Fruit fly (Drosophila melanogaster) whole organism, embryonic: ENCODE measurements around the gene CG42852.

ENCODE experiments used
- Bgb ChIP-seq: fragments of 200-800 bp; sonication (Bioruptor generic); IDR thresholded peaks from 2 replicates; pipeline ENCODE4 v1.3.6; 2022; ENCODE audit warnings: missing biosample characterization, missing genetic modification characterization; ENCODE audit not compliant: partially characterized antibody
- CG1024 ChIP-seq: fragments of 200-800 bp; sonication (Bioruptor generic); IDR thresholded peaks from 2 replicates; pipeline ENCODE4 v1.3.6; 2022; ENCODE audit warnings: missing biosample characterization, missing genetic modification characterization
- CG16815 ChIP-seq: fragments of 200-800 bp; sonication (Bioruptor generic); optimal IDR thresholded peaks from 3 replicates; lab custom pipeline; 2017; ENCODE audit warnings: missing biosample characterization, mild to moderate bottlenecking, missing genetic modification characterization
- CG17385 ChIP-seq: fragments of 200-800 bp; sonication (Bioruptor generic); optimal IDR thresholded peaks from 3 replicates; lab custom pipeline; 2018; ENCODE audit warnings: missing biosample characterization, mild to moderate bottlenecking, missing genetic modification characterization
- CG17912 ChIP-seq: fragments of 200-800 bp; sonication (Bioruptor generic); optimal IDR thresholded peaks from 2 replicates; lab custom pipeline; 2018; ENCODE audit warnings: missing biosample characterization, mild to moderate bottlenecking, missing genetic modification characterization
- CG31441 ChIP-seq: fragments of 200-800 bp; sonication (Bioruptor generic); IDR thresholded peaks from 2 replicates; pipeline ENCODE4 v1.3.6; 2022; ENCODE audit warnings: missing biosample characterization, missing genetic modification characterization
- CG32772 ChIP-seq: fragments of 200-800 bp; sonication (Bioruptor generic); IDR thresholded peaks from 2 replicates; pipeline ENCODE4 v1.3.6; 2022; ENCODE audit warnings: missing biosample characterization, missing genetic modification characterization
- CG4424 ChIP-seq: fragments of 200-800 bp; sonication (Bioruptor generic); optimal IDR thresholded peaks from 3 replicates; lab custom pipeline; 2016; ENCODE audit warnings: missing biosample characterization, missing genetic modification characterization
- CG4854 ChIP-seq: fragments of 200-800 bp; sonication (Bioruptor generic); optimal IDR thresholded peaks from 2 replicates; lab custom pipeline; 2016; ENCODE audit warnings: missing biosample characterization, missing genetic modification characterization, inconsistent platforms
- CG6654 ChIP-seq: fragments of 200-800 bp; sonication (Bioruptor generic); optimal IDR thresholded peaks from 2 replicates; lab custom pipeline; 2017; ENCODE audit warnings: missing biosample characterization, mild to moderate bottlenecking, missing genetic modification characterization
- CG6791 ChIP-seq: fragments of 200-800 bp; sonication (Bioruptor generic); IDR thresholded peaks from 3 replicates; pipeline ENCODE4 v1.3.6; 2022; ENCODE audit warnings: missing biosample characterization, missing genetic modification characterization; ENCODE audit not compliant: partially characterized antibody
- CG7357 ChIP-seq: fragments of 200-800 bp; sonication (Bioruptor generic); IDR thresholded peaks from 3 replicates; pipeline ENCODE4 v1.3.6; 2022; ENCODE audit warnings: missing biosample characterization, missing genetic modification characterization
- CG7556 ChIP-seq: fragments of 200-800 bp; sonication (Bioruptor generic); optimal IDR thresholded peaks from 2 replicates; lab custom pipeline; 2017; ENCODE audit warnings: missing biosample characterization, mild to moderate bottlenecking, missing genetic modification characterization
- CG7987 ChIP-seq: fragments of 200-800 bp; sonication (Bioruptor generic); optimal IDR thresholded peaks from 2 replicates; lab custom pipeline; 2018; ENCODE audit warnings: missing biosample characterization, mild to moderate bottlenecking, missing genetic modification characterization, moderate library complexity
- CG9215 ChIP-seq: fragments of 200-800 bp; sonication (Bioruptor generic); IDR thresholded peaks from 2 replicates; pipeline ENCODE4 v1.3.6; 2022; ENCODE audit warnings: missing biosample characterization, missing genetic modification characterization
- CG9797 ChIP-seq: fragments of 200-800 bp; sonication (Bioruptor generic); optimal IDR thresholded peaks from 3 replicates; lab custom pipeline; 2018; ENCODE audit warnings: missing biosample characterization, mild to moderate bottlenecking, missing genetic modification characterization
- Camta ChIP-seq: fragments of 200-800 bp; sonication (Bioruptor generic); optimal IDR thresholded peaks from 2 replicates; lab custom pipeline; 2016; ENCODE audit warnings: missing biosample characterization, missing genetic modification characterization
- Drgx ChIP-seq: fragments of 200-800 bp; sonication (Bioruptor generic); IDR thresholded peaks from 2 replicates; pipeline ENCODE4 v1.3.6; 2022; ENCODE audit warnings: missing biosample characterization, missing genetic modification characterization
- Fer1 ChIP-seq: fragments of 200-800 bp; sonication (Bioruptor generic); optimal IDR thresholded peaks from 2 replicates; lab custom pipeline; 2017; ENCODE audit warnings: missing biosample characterization, mild to moderate bottlenecking, missing genetic modification characterization
- Gsc ChIP-seq: fragments of 200-800 bp; sonication (Bioruptor generic); IDR thresholded peaks from 2 replicates; pipeline ENCODE4 v1.3.6; 2022; ENCODE audit warnings: missing biosample characterization, missing genetic modification characterization
- H2.0 ChIP-seq: fragments of 200-800 bp; sonication (Bioruptor generic); IDR thresholded peaks from 2 replicates; pipeline ENCODE4 v1.3.6; 2022; ENCODE audit warnings: missing biosample characterization, missing genetic modification characterization
- Hmr ChIP-seq: fragments of 200-800 bp; sonication (Bioruptor generic); optimal IDR thresholded peaks from 3 replicates; lab custom pipeline; 2017; ENCODE audit warnings: mild to moderate bottlenecking, missing biosample characterization, missing genetic modification reagents, missing genetic modification characterization
- Lim3 ChIP-seq: fragments of 200-800 bp; sonication (Bioruptor generic); IDR thresholded peaks from 2 replicates; pipeline ENCODE4 v1.3.6; 2022; ENCODE audit warnings: missing biosample characterization, missing genetic modification characterization
- MESR4 ChIP-seq: fragments of 200-800 bp; sonication (Bioruptor generic); optimal IDR thresholded peaks from 2 replicates; lab custom pipeline; 2018; ENCODE audit warnings: missing biosample characterization, mild to moderate bottlenecking, missing genetic modification characterization, moderate library complexity
- Meics ChIP-seq: fragments of 200-800 bp; sonication (Bioruptor generic); optimal IDR thresholded peaks from 2 replicates; lab custom pipeline; 2017; ENCODE audit warnings: missing biosample characterization, mild to moderate bottlenecking, missing genetic modification characterization
- Sox102F ChIP-seq: fragments of 200-800 bp; sonication (Bioruptor generic); optimal IDR thresholded peaks from 2 replicates; lab custom pipeline; 2018; ENCODE audit warnings: missing biosample characterization, mild to moderate bottlenecking, missing genetic modification characterization, moderate library complexity
- Stat92E ChIP-seq, 3 experiments: fragments of >200 bp in 2 of 3; fragments of 200-800 bp in 1 of 3; sonication (Bioruptor generic) in 1 of 3; optimal IDR thresholded peaks; 2 replicates each; lab custom pipeline; 2017 to 2019; ENCODE audit warnings: missing biosample characterization in 3 of 3, missing genetic modification characterization in 3 of 3, mild to moderate bottlenecking in 1 of 3, moderate library complexity in 1 of 3
- Tbp ChIP-seq: fragments of >200 bp; optimal IDR thresholded peaks from 2 replicates; lab custom pipeline; 2018; ENCODE audit warnings: missing biosample characterization, missing genetic modification characterization
- bcd ChIP-seq: fragments of 200-800 bp; sonication (Bioruptor generic); optimal IDR thresholded peaks from 2 replicates; lab custom pipeline; 2017; ENCODE audit warnings: missing biosample characterization, mild to moderate bottlenecking, missing genetic modification characterization
- caup ChIP-seq: fragments of 200-800 bp; sonication (Bioruptor generic); optimal IDR thresholded peaks from 3 replicates; lab custom pipeline; 2017; ENCODE audit warnings: missing biosample characterization, mild to moderate bottlenecking, missing genetic modification characterization, moderate library complexity; ENCODE audit not compliant: severe bottlenecking
- corto ChIP-seq: fragments of 200-800 bp; sonication (Bioruptor generic); optimal IDR thresholded peaks from 2 replicates; lab custom pipeline; 2016; ENCODE audit warnings: missing biosample characterization, mild to moderate bottlenecking, missing genetic modification characterization, moderate library complexity
- dan ChIP-seq: fragments of 200-800 bp; sonication (Bioruptor generic); IDR thresholded peaks from 2 replicates; pipeline ENCODE4 v1.3.6; 2022; ENCODE audit warnings: missing biosample characterization, missing genetic modification characterization
- dati ChIP-seq: fragments of 200-800 bp; sonication (Bioruptor generic); IDR thresholded peaks from 2 replicates; pipeline ENCODE4 v1.3.6; 2022; ENCODE audit warnings: missing biosample characterization, missing genetic modification characterization
- ewg ChIP-seq: fragments of 200-800 bp; sonication (Bioruptor generic); optimal IDR thresholded peaks from 3 replicates; lab custom pipeline; 2017; ENCODE audit warnings: mild to moderate bottlenecking, missing biosample characterization, missing genetic modification reagents, missing genetic modification characterization
- ham ChIP-seq: fragments of 200-800 bp; sonication (Bioruptor generic); IDR thresholded peaks from 2 replicates; pipeline ENCODE4 v1.3.6; 2022; ENCODE audit warnings: missing biosample characterization, missing genetic modification characterization
- lab ChIP-seq: fragments of 200-800 bp; sonication (Bioruptor generic); optimal IDR thresholded peaks from 3 replicates; lab custom pipeline; 2017; ENCODE audit warnings: missing biosample characterization, missing genetic modification characterization, mild to moderate bottlenecking, moderate library complexity, missing genetic modification reagents
- maf-S ChIP-seq: fragments of 200-800 bp; sonication (Bioruptor generic); optimal IDR thresholded peaks from 2 replicates; lab custom pipeline; 2016; ENCODE audit warnings: missing biosample characterization, missing genetic modification characterization
- mirr ChIP-seq: fragments of 200-800 bp; sonication (Bioruptor generic); optimal IDR thresholded peaks from 3 replicates; lab custom pipeline; 2018; ENCODE audit warnings: missing biosample characterization, mild to moderate bottlenecking, missing genetic modification characterization
- nmo ChIP-seq: fragments of 200-800 bp; sonication (Bioruptor generic); optimal IDR thresholded peaks from 2 replicates; lab custom pipeline; 2018; ENCODE audit warnings: missing biosample characterization, mild to moderate bottlenecking, missing genetic modification characterization, moderate library complexity
- org-1 ChIP-seq: fragments of 200-800 bp; sonication (Bioruptor generic); optimal IDR thresholded peaks from 2 replicates; lab custom pipeline; 2017; ENCODE audit warnings: missing biosample characterization, missing genetic modification characterization
- rib ChIP-seq: fragments of 200-800 bp; sonication (Bioruptor generic); IDR thresholded peaks from 2 replicates; pipeline ENCODE4 v1.3.6; 2022; ENCODE audit warnings: missing biosample characterization, missing genetic modification characterization
- run ChIP-seq: fragments of 200-800 bp; sonication (Bioruptor generic); optimal IDR thresholded peaks from 3 replicates; lab custom pipeline; 2018; ENCODE audit warnings: missing biosample characterization, mild to moderate bottlenecking, missing genetic modification characterization
- salm ChIP-seq: fragments of 200-800 bp; sonication (Bioruptor generic); optimal IDR thresholded peaks from 2 replicates; lab custom pipeline; 2018; ENCODE audit warnings: missing biosample characterization, mild to moderate bottlenecking, missing genetic modification characterization
- sr ChIP-seq: fragments of 200-800 bp; sonication (Bioruptor generic); IDR thresholded peaks from 3 replicates; pipeline ENCODE4 v1.3.6; 2022; ENCODE audit warnings: missing biosample characterization, missing genetic modification characterization
- trh ChIP-seq: fragments of 200-800 bp; sonication (Bioruptor generic); optimal IDR thresholded peaks from 2 replicates; lab custom pipeline; 2016; ENCODE audit warnings: missing biosample characterization, missing genetic modification characterization
- wdn ChIP-seq: fragments of 200-800 bp; sonication (Bioruptor generic); IDR thresholded peaks from 2 replicates; pipeline ENCODE4 v1.3.6; 2022; ENCODE audit warnings: missing biosample characterization, missing genetic modification characterization
- wek ChIP-seq: fragments of 200-800 bp; sonication (Bioruptor generic); optimal IDR thresholded peaks from 3 replicates; lab custom pipeline; 2018; ENCODE audit warnings: missing biosample characterization, mild to moderate bottlenecking, missing genetic modification characterization, moderate library complexity
- zf30C ChIP-seq: fragments of 200-800 bp; sonication (Bioruptor generic); optimal IDR thresholded peaks from 3 replicates; lab custom pipeline; 2018; ENCODE audit warnings: missing biosample characterization, mild to moderate bottlenecking, missing genetic modification characterization

The CG42852 gene

dm6 chr3L:16765647-16766628 is 10.6 kb downstream of the CG42852 start, which contains the start of gene Nrt (continued):
- TF ChIP-seq maf-S (GFP tag; lab: Kevin White, UChicago) = no peak
- peak; percentile 80 for TF ChIP-seq lab (GFP tag; lab: Kevin White, UChicago)
- TF ChIP-seq ham (GFP tag; lab: Robert Waterston, UW) = no peak
- TF ChIP-seq Camta = no peak
- TF ChIP-seq Drgx (GFP tag; lab: Robert Waterston, UW) = peak; percentile 69
- TF ChIP-seq Lim3 (GFP tag; lab: Robert Waterston, UW) = no peak
- TF ChIP-seq Bgb = peak; percentile 52
- TF ChIP-seq CG4424 = peak; percentile 54
- peak; percentile 37 for TF ChIP-seq nmo (GFP tag; lab: Kevin White, UChicago)
- TF ChIP-seq CG9215 = 0 out of 2 replicates have a peak, but pooled peaks have one; percentile 34
- TF ChIP-seq CG6654 (GFP tag; lab: Kevin White, UChicago) = no peak
- TF ChIP-seq CG32772 = peak; percentile 49; the same call in 1 of the 2 replicates
- peak; percentile 31 for TF ChIP-seq caup (GFP tag; lab: Kevin White, UChicago)
- TF ChIP-seq CG17912 (GFP tag; lab: Kevin White, UChicago) = no peak
- TF ChIP-seq CG7556 = peak; percentile 85
- peak; percentile 1 for TF ChIP-seq CG4854 (GFP tag; lab: Kevin White, UChicago)
- TF ChIP-seq sr = no peak
- no peak for TF ChIP-seq Gsc (GFP tag; lab: Robert Waterston, UW)
- peak in 1 of 3 experiments; percentile 84 for TF ChIP-seq Stat92E (GFP tag; optimal IDR thresholded peaks at IDR 0.05; lab: Kevin White, UChicago)
- TF ChIP-seq mirr (GFP tag; lab: Kevin White, UChicago) = no peak
- TF ChIP-seq trh (GFP tag; lab: Kevin White, UChicago) = no peak
- peak; percentile 67 for TF ChIP-seq salm
- no peak for TF ChIP-seq CG9797 (GFP tag; lab: Kevin White, UChicago)
- peak; percentile 67 for TF ChIP-seq Meics (GFP tag; lab: Kevin White, UChicago)
- TF ChIP-seq wek (GFP tag; lab: Kevin White, UChicago) = no peak
- peak; percentile 82 for TF ChIP-seq Fer1 (GFP tag; lab: Kevin White, UChicago)
- peak; percentile 80 for TF ChIP-seq Hmr (GFP tag; lab: Kevin White, UChicago)
- TF ChIP-seq H2.0 (GFP tag; lab: Robert Waterston, UW) = no peak
- TF ChIP-seq ewg (GFP tag; lab: Kevin White, UChicago) = no peak
- peak; percentile 27 for TF ChIP-seq run (tag; lab: Kevin White, UChicago)
- TF ChIP-seq CG7987 (GFP tag; lab: Kevin White, UChicago) = peak; percentile 25
- peak; percentile 1 for TF ChIP-seq MESR4 (GFP tag; lab: Kevin White, UChicago)
- TF ChIP-seq CG1024 = no peak
- TF ChIP-seq CG17385 = peak; percentile 69
- TF ChIP-seq CG7357 = no peak
- peak; percentile 85 for TF ChIP-seq CG31441 (GFP tag; lab: Robert Waterston, UW)
- peak; percentile 13 for TF ChIP-seq bcd (GFP tag; lab: Kevin White, UChicago)
- no peak for TF ChIP-seq dati (GFP tag; lab: Robert Waterston, UW)
- peak; percentile 4 for TF ChIP-seq corto
- 0 out of 2 replicates have a peak, but pooled peaks have one; percentile 23 for TF ChIP-seq rib (GFP tag; lab: Robert Waterston, UW)
- peak; percentile 42 for TF ChIP-seq org-1 (GFP tag; lab: Kevin White, UChicago)
- TF ChIP-seq CG16815 = peak; percentile 18
- peak; percentile 61 for TF ChIP-seq Sox102F
- TF ChIP-seq dan (GFP tag; lab: Robert Waterston, UW) = no peak
- TF ChIP-seq wdn (GFP tag; lab: Robert Waterston, UW) = no peak
- TF ChIP-seq Tbp (GFP tag; lab: Kevin White, UChicago) = no peak
- TF ChIP-seq CG6791 (GFP tag; lab: Robert Waterston, UW) = peak; percentile 26; the same call in 1 of the 3 replicates
- peak; percentile 7 for TF ChIP-seq zf30C (GFP tag; lab: Kevin White, UChicago)
